Worm (Caenorhabditis elegans) whole organism, young adult: ENCODE results near the gene syx-18.

ENCODE experiments used
- F10E7.11 ChIP-seq: sonication (generic microtip); optimal IDR thresholded peaks from 2 replicates; lab custom pipeline; 2017; ENCODE audit warnings: mild to moderate bottlenecking, missing genetic modification characterization, moderate library complexity, missing compliant biosample characterization
- T07F8.4 ChIP-seq: sonication (generic microtip); optimal IDR thresholded peaks from 2 replicates; lab custom pipeline; 2016; ENCODE audit warnings: mild to moderate bottlenecking, missing genetic modification characterization, moderate library complexity, missing compliant biosample characterization
- ama-1 ChIP-seq, 3 experiments: fragments of 150-350 bp in 1 of 3; sonication (generic microtip) in 2 of 3; optimal IDR thresholded peaks; 2 replicates each; lab custom pipeline; 2014 to 2018; ENCODE audit warnings: missing biosample characterization in 2 of 3, missing genetic modification characterization in 2 of 3, missing genetic modification reagents in 2 of 3
- ceh-58 ChIP-seq: fragments of 200-800 bp; sonication (Bioruptor generic); IDR thresholded peaks from 2 replicates; pipeline ENCODE4 v1.3.6; 2022; ENCODE audit warnings: missing genetic modification characterization, missing compliant biosample characterization
- tlf-1 ChIP-seq: fragments of 200-800 bp; sonication (Bioruptor generic); optimal IDR thresholded peaks from 2 replicates; lab custom pipeline; 2018; ENCODE audit warnings: mild to moderate bottlenecking, missing genetic modification characterization, missing compliant biosample characterization
- unc-130 ChIP-seq: sonication (generic microtip); optimal IDR thresholded peaks from 2 replicates; lab custom pipeline; 2016; ENCODE audit warnings: missing genetic modification reagents, missing genetic modification characterization, missing compliant biosample characterization

ce11 chrV:6621894-6622293 lies 33.4 kb downstream of the syx-18 start, which contains the start of gene nhr-37:
- TF ChIP-seq ama-1 (optimal IDR thresholded peaks at IDR 0.05; lab: Kevin White, UChicago) (no peak), ama-1 (GFP tag; optimal IDR thresholded peaks at IDR 0.05; lab: Kevin White, UChicago) (no peak), tlf-1 (GFP tag; lab: Kevin White, UChicago) (no peak), T07F8.4 (tag; lab: Kevin White, UChicago) (no peak), F10E7.11 (tag; lab: Kevin White, UChicago) (no peak), ceh-58 (GFP tag; lab: Robert Waterston, UW) (no peak), unc-130 (GFP tag; lab: Kevin White, UChicago) (no peak)
